Fruit fly (Drosophila melanogaster) whole organism, embryonic: Measurements from ENCODE around the gene UQCR-C1.

ENCODE experiments used
- Bteb2 ChIP-seq: fragments of 200-800 bp; sonication (Bioruptor generic); optimal IDR thresholded peaks from 2 replicates; lab custom pipeline; 2016; ENCODE audit warnings: missing biosample characterization, missing genetic modification characterization
- CG10366 ChIP-seq: fragments of 200-800 bp; sonication (Bioruptor generic); IDR thresholded peaks from 2 replicates; pipeline ENCODE4 v1.3.6; 2022; ENCODE audit warnings: missing biosample characterization, missing genetic modification characterization
- CG12659 ChIP-seq: fragments of 200-800 bp; sonication (Bioruptor generic); optimal IDR thresholded peaks from 3 replicates; lab custom pipeline; 2017; ENCODE audit warnings: mild to moderate bottlenecking, missing biosample characterization, missing genetic modification reagents, missing genetic modification characterization
- CG13624 ChIP-seq: fragments of 200-800 bp; sonication (Bioruptor generic); optimal IDR thresholded peaks from 2 replicates; lab custom pipeline; 2016; ENCODE audit warnings: missing biosample characterization, missing genetic modification characterization
- CG13775 ChIP-seq: fragments of 200-800 bp; sonication (Bioruptor generic); optimal IDR thresholded peaks from 3 replicates; lab custom pipeline; 2017; ENCODE audit warnings: missing biosample characterization, mild to moderate bottlenecking, missing genetic modification characterization
- CG14050 ChIP-seq: fragments of 200-800 bp; sonication (Bioruptor generic); IDR thresholded peaks from 3 replicates; pipeline ENCODE4 v1.3.6; 2022; ENCODE audit warnings: missing biosample characterization, missing genetic modification characterization
- CG15073 ChIP-seq: fragments of 200-800 bp; sonication (Bioruptor generic); optimal IDR thresholded peaks from 2 replicates; lab custom pipeline; 2016; ENCODE audit warnings: missing biosample characterization, missing genetic modification characterization
- CG1602 ChIP-seq: fragments of 200-800 bp; sonication (Bioruptor generic); optimal IDR thresholded peaks from 3 replicates; lab custom pipeline; 2016; ENCODE audit warnings: missing biosample characterization, missing genetic modification characterization
- CG17328 ChIP-seq: fragments of 200-800 bp; sonication (Bioruptor generic); IDR thresholded peaks from 2 replicates; pipeline ENCODE4 v1.3.6; 2022; ENCODE audit warnings: missing biosample characterization, missing genetic modification characterization
- CG17385 ChIP-seq: fragments of 200-800 bp; sonication (Bioruptor generic); optimal IDR thresholded peaks from 3 replicates; lab custom pipeline; 2018; ENCODE audit warnings: missing biosample characterization, mild to moderate bottlenecking, missing genetic modification characterization
- CG2120 ChIP-seq: fragments of 200-800 bp; sonication (Bioruptor generic); optimal IDR thresholded peaks from 3 replicates; lab custom pipeline; 2016; ENCODE audit warnings: missing biosample characterization, missing genetic modification characterization
- CG31224 ChIP-seq: fragments of 200-800 bp; sonication (Bioruptor generic); IDR thresholded peaks from 2 replicates; pipeline ENCODE4 v1.3.6; 2022; ENCODE audit warnings: missing biosample characterization, missing genetic modification characterization
- CG34422 ChIP-seq: fragments of 200-800 bp; sonication (Bioruptor generic); IDR thresholded peaks from 3 replicates; pipeline ENCODE4 v1.3.6; 2022; ENCODE audit warnings: missing biosample characterization, missing genetic modification characterization
- CG3847 ChIP-seq: fragments of 200-800 bp; sonication (Bioruptor generic); IDR thresholded peaks from 2 replicates; pipeline ENCODE4 v1.3.6; 2022; ENCODE audit warnings: missing biosample characterization, missing genetic modification characterization
- CG43689 ChIP-seq: fragments of 200-800 bp; sonication (Bioruptor generic); IDR thresholded peaks from 2 replicates; pipeline ENCODE4 v1.3.6; 2022; ENCODE audit warnings: missing biosample characterization, missing genetic modification characterization
- CG4404 ChIP-seq: fragments of 200-800 bp; sonication (Bioruptor generic); IDR thresholded peaks from 2 replicates; pipeline ENCODE4 v1.3.6; 2022; ENCODE audit warnings: missing biosample characterization, missing genetic modification characterization
- CG8388 ChIP-seq: fragments of 200-800 bp; sonication (Bioruptor generic); optimal IDR thresholded peaks from 2 replicates; lab custom pipeline; 2019; ENCODE audit warnings: missing biosample characterization, mild to moderate bottlenecking, missing genetic modification characterization, moderate library complexity
- CrebB ChIP-seq: fragments of 200-800 bp; sonication (Bioruptor generic); optimal IDR thresholded peaks from 3 replicates; lab custom pipeline; 2018; ENCODE audit warnings: missing biosample characterization, mild to moderate bottlenecking, missing genetic modification characterization
- Dll ChIP-seq: fragments of 200-800 bp; sonication (Bioruptor generic); IDR thresholded peaks from 4 replicates; pipeline ENCODE4 v1.3.6; 2022; ENCODE audit warnings: missing biosample characterization, missing genetic modification characterization; ENCODE audit not compliant: partially characterized antibody
- Fer2 ChIP-seq: fragments of 200-800 bp; sonication (Bioruptor generic); optimal IDR thresholded peaks from 2 replicates; lab custom pipeline; 2018; ENCODE audit warnings: missing biosample characterization, mild to moderate bottlenecking, missing genetic modification characterization, moderate library complexity
- Gug ChIP-seq: fragments of 200-800 bp; sonication (Bioruptor generic); IDR thresholded peaks from 4 replicates; pipeline ENCODE4 v1.3.6; 2022; ENCODE audit warnings: missing biosample characterization, missing genetic modification characterization
- HLH54F ChIP-seq: fragments of 200-800 bp; sonication (Bioruptor generic); optimal IDR thresholded peaks from 3 replicates; lab custom pipeline; 2016; ENCODE audit warnings: missing biosample characterization, missing genetic modification characterization
- Hmr ChIP-seq: fragments of 200-800 bp; sonication (Bioruptor generic); optimal IDR thresholded peaks from 3 replicates; lab custom pipeline; 2017; ENCODE audit warnings: mild to moderate bottlenecking, missing biosample characterization, missing genetic modification reagents, missing genetic modification characterization
- Hr39 ChIP-seq: fragments of >200 bp; optimal IDR thresholded peaks from 2 replicates; lab custom pipeline; 2017
- Lhr ChIP-seq: fragments of 200-800 bp; sonication (Bioruptor generic); optimal IDR thresholded peaks from 3 replicates; lab custom pipeline; 2017; ENCODE audit warnings: mild to moderate bottlenecking, missing biosample characterization, missing genetic modification reagents, missing genetic modification characterization
- Max ChIP-seq: fragments of 200-800 bp; sonication (Bioruptor generic); optimal IDR thresholded peaks from 2 replicates; lab custom pipeline; 2016; ENCODE audit warnings: missing biosample characterization, mild to moderate bottlenecking, missing genetic modification characterization
- Nf-YA ChIP-seq: fragments of 200-800 bp; sonication (Bioruptor generic); IDR thresholded peaks from 2 replicates; pipeline ENCODE4 v1.3.6; 2022; ENCODE audit warnings: missing biosample characterization, missing genetic modification characterization
- Oli ChIP-seq: fragments of 200-800 bp; sonication (Bioruptor generic); optimal IDR thresholded peaks from 2 replicates; lab custom pipeline; 2018; ENCODE audit warnings: missing biosample characterization, mild to moderate bottlenecking, missing genetic modification characterization, moderate library complexity
- Ptx1 ChIP-seq: fragments of 200-800 bp; sonication (Bioruptor generic); IDR thresholded peaks from 2 replicates; pipeline ENCODE4 v1.3.6; 2022; ENCODE audit warnings: missing biosample characterization, missing genetic modification characterization
- Rfx ChIP-seq: fragments of 200-800 bp; sonication (Bioruptor generic); IDR thresholded peaks from 2 replicates; pipeline ENCODE4 v1.3.6; 2022; ENCODE audit warnings: missing biosample characterization, missing genetic modification characterization
- Spps ChIP-seq: fragments of 200-800 bp; sonication (Bioruptor generic); optimal IDR thresholded peaks from 2 replicates; lab custom pipeline; 2018; ENCODE audit warnings: missing biosample characterization, mild to moderate bottlenecking, missing genetic modification characterization
- Ssrp ChIP-seq: fragments of 200-800 bp; sonication (Bioruptor generic); optimal IDR thresholded peaks from 2 replicates; lab custom pipeline; 2018; ENCODE audit warnings: missing biosample characterization, mild to moderate bottlenecking, missing genetic modification characterization, moderate library complexity
- Usf ChIP-seq: fragments of 200-800 bp; sonication (Bioruptor generic); optimal IDR thresholded peaks from 2 replicates; lab custom pipeline; 2017; ENCODE audit warnings: missing genotype, missing biosample characterization, missing genetic modification characterization
- al ChIP-seq: fragments of 200-800 bp; sonication (Bioruptor generic); IDR thresholded peaks from 2 replicates; pipeline ENCODE4 v1.3.6; 2022; ENCODE audit warnings: missing biosample characterization, missing genetic modification characterization
- ato ChIP-seq: fragments of 200-800 bp; sonication (Bioruptor generic); IDR thresholded peaks from 2 replicates; pipeline ENCODE4 v1.3.6; 2022; ENCODE audit warnings: missing biosample characterization, missing genetic modification characterization; ENCODE audit not compliant: partially characterized antibody
- bbx ChIP-seq: fragments of 200-800 bp; sonication (Bioruptor generic); IDR thresholded peaks from 2 replicates; pipeline ENCODE4 v1.3.6; 2022; ENCODE audit warnings: missing biosample characterization, missing genetic modification characterization; ENCODE audit not compliant: partially characterized antibody
- chinmo ChIP-seq: fragments of 200-800 bp; sonication (Bioruptor generic); IDR thresholded peaks from 4 replicates; pipeline ENCODE4 v1.3.6; 2022; ENCODE audit warnings: missing biosample characterization, missing genetic modification characterization; ENCODE audit not compliant: partially characterized antibody
- chn ChIP-seq: fragments of 200-800 bp; sonication (Bioruptor generic); optimal IDR thresholded peaks from 2 replicates; lab custom pipeline; 2016; ENCODE audit warnings: missing biosample characterization, missing genetic modification characterization
- crc ChIP-seq: fragments of 200-800 bp; sonication (Bioruptor generic); optimal IDR thresholded peaks from 2 replicates; lab custom pipeline; 2016; ENCODE audit warnings: missing biosample characterization, missing genetic modification characterization
- dimm ChIP-seq: fragments of 200-800 bp; sonication (Bioruptor generic); IDR thresholded peaks from 2 replicates; pipeline ENCODE4 v1.3.6; 2022; ENCODE audit warnings: missing biosample characterization, missing genetic modification characterization
- dmrt11E ChIP-seq: fragments of 200-800 bp; sonication (Bioruptor generic); optimal IDR thresholded peaks from 3 replicates; lab custom pipeline; 2018; ENCODE audit warnings: missing biosample characterization, mild to moderate bottlenecking, missing genetic modification characterization, moderate library complexity
- dmrt99B ChIP-seq: fragments of 200-800 bp; sonication (Bioruptor generic); optimal IDR thresholded peaks from 2 replicates; lab custom pipeline; 2018; ENCODE audit warnings: missing biosample characterization, mild to moderate bottlenecking, missing genetic modification characterization, moderate library complexity
- gro ChIP-seq: fragments of 200-800 bp; sonication (Bioruptor generic); optimal IDR thresholded peaks from 2 replicates; lab custom pipeline; 2016; ENCODE audit warnings: missing biosample characterization, missing genetic modification characterization
- pan ChIP-seq, 4 experiments: fragments of >200 bp in 3 of 4; fragments of 200-800 bp in 1 of 4; sonication (Bioruptor generic) in 1 of 4; optimal IDR thresholded peaks in 3 of 4; IDR thresholded peaks in 1 of 4; 2 replicates each; pipeline versions ENCODE4 v1.3.6 to Lab custom; 2017 to 2022; ENCODE audit warnings: missing biosample characterization in 2 of 4, missing genetic modification characterization in 2 of 4, mixed read lengths in 1 of 4
- row ChIP-seq: fragments of 200-800 bp; sonication (Bioruptor generic); IDR thresholded peaks from 3 replicates; pipeline ENCODE4 v1.3.6; 2022; ENCODE audit warnings: missing biosample characterization, missing genetic modification characterization
- sens ChIP-seq: fragments of 200-800 bp; sonication (Bioruptor generic); peaks from one replicate; lab custom pipeline; 2016; ENCODE audit warnings: missing biosample characterization, missing genetic modification characterization
- sisA ChIP-seq: fragments of 200-800 bp; sonication (Bioruptor generic); IDR thresholded peaks from 2 replicates; pipeline ENCODE4 v1.3.6; 2022; ENCODE audit warnings: missing biosample characterization, missing genetic modification characterization
- slou ChIP-seq: fragments of 200-800 bp; sonication (Bioruptor generic); optimal IDR thresholded peaks from 3 replicates; lab custom pipeline; 2016; ENCODE audit warnings: missing biosample characterization, missing genetic modification characterization
- vfl ChIP-seq: fragments of 200-800 bp; sonication (Bioruptor generic); optimal IDR thresholded peaks from 2 replicates; lab custom pipeline; 2016; ENCODE audit warnings: missing biosample characterization, missing genetic modification characterization
- zfh1 ChIP-seq: fragments of 200-800 bp; sonication (Bioruptor generic); IDR thresholded peaks from 3 replicates; pipeline ENCODE4 v1.3.6; 2022; ENCODE audit warnings: missing biosample characterization, missing genetic modification characterization

UQCR-C1 gene

DNA sequence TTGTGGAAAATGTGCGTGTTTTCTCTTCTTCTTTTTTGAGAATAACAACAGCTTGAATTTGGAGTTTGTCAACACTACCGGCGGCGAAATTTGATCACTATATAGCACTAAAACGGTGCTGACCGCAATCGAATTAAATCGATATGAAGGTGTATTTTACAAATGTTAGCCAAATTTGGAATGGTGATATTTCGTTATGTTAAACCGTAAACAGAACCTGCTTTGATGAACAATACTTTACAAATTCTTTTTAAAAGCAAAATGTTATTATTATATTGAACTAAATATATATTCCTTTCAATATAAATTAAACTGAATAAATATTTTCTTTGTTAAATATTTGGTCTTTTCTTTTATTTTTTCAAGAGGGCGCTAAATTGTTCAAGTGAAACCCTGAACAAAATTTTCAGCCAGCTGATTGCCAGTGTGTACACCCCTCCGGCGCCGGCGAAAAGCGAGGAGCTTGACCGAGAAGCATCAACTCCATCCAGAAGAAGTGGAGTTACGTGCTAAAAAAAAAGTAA, 4.0 kb upstream of the UQCR-C1 start, which contains the start of the genes Rrp6, CG33331 and CG33332 (continued):
- TF ChIP-seq al (GFP tag; lab: Robert Waterston, UW): peak; percentile 54
- no peak for TF ChIP-seq CG43689 (GFP tag; lab: Robert Waterston, UW)
- TF ChIP-seq CG31224 (GFP tag; lab: Robert Waterston, UW): peak; percentile 48; the same call in 1 of the 2 replicates
- TF ChIP-seq CG4404 (GFP tag; lab: Robert Waterston, UW): peak; percentile 55
- TF ChIP-seq Nf-YA (GFP tag; lab: Robert Waterston, UW): no peak
- peak; percentile 76 for TF ChIP-seq Fer2
- TF ChIP-seq row (GFP tag; lab: Robert Waterston, UW): peak; percentile 79
- TF ChIP-seq Gug: peak; percentile 40; the same call in 2 of the 4 replicates
- TF ChIP-seq crc: peak; percentile 21
- peak; percentile 61 for TF ChIP-seq vfl (GFP tag; lab: Kevin White, UChicago)
- peak; percentile 65 for TF ChIP-seq Max (GFP tag; lab: Kevin White, UChicago)
- TF ChIP-seq CrebB (tag; lab: Kevin White, UChicago): no peak
- TF ChIP-seq CG2120 (GFP tag; lab: Kevin White, UChicago): peak; percentile 86
- TF ChIP-seq sisA (GFP tag; lab: Robert Waterston, UW): 0 out of 2 replicates have a peak, but pooled peaks have one; percentile 18
- peak; percentile 80 for TF ChIP-seq Rfx (GFP tag; lab: Robert Waterston, UW)
- TF ChIP-seq CG34422 (GFP tag; lab: Robert Waterston, UW): 0 out of 3 replicates have a peak, but pooled peaks have one; percentile 57
- TF ChIP-seq CG8388: peak; percentile 31
- TF ChIP-seq Oli (tag; lab: Kevin White, UChicago): peak; percentile 45
- peak; percentile 90 for TF ChIP-seq CG12659 (GFP tag; lab: Kevin White, UChicago)
- TF ChIP-seq CG15073 (GFP tag; lab: Kevin White, UChicago): no peak
- peak; percentile 12 for TF ChIP-seq Lhr (GFP tag; lab: Kevin White, UChicago)
- TF ChIP-seq chn (GFP tag; lab: Kevin White, UChicago): peak; percentile 46
- TF ChIP-seq Hmr (GFP tag; lab: Kevin White, UChicago): no peak
- peak; percentile 12 for TF ChIP-seq Usf (GFP tag; lab: Kevin White, UChicago)
- TF ChIP-seq CG13775 (GFP tag; lab: Kevin White, UChicago): peak; percentile 68
- TF ChIP-seq CG1602: peak; percentile 63
- TF ChIP-seq CG10366 (GFP tag; lab: Robert Waterston, UW): peak; percentile 56
- TF ChIP-seq HLH54F (GFP tag; lab: Kevin White, UChicago): peak; percentile 74
- 0 out of 3 replicates have a peak, but pooled peaks have one; percentile 15 for TF ChIP-seq CG14050 (GFP tag; lab: Robert Waterston, UW)
- TF ChIP-seq ato: peak; percentile 8; the same call in 1 of the 2 replicates
- TF ChIP-seq dimm: no peak
- no peak for TF ChIP-seq dmrt99B (tag; lab: Kevin White, UChicago)
- peak; percentile 51 for TF ChIP-seq CG13624 (GFP tag; lab: Kevin White, UChicago)
- TF ChIP-seq CG17385 (GFP tag; lab: Kevin White, UChicago): peak; percentile 98
- no peak for TF ChIP-seq Spps
- TF ChIP-seq Dll (GFP tag; lab: Robert Waterston, UW): 0 out of 4 replicates have a peak, but pooled peaks have one; percentile 56
- peak; percentile 63 for TF ChIP-seq bbx
- peak; percentile 50 for TF ChIP-seq dmrt11E (tag; lab: Kevin White, UChicago)
- peak; percentile 37 for TF ChIP-seq gro (GFP tag; lab: Kevin White, UChicago)
- TF ChIP-seq Ptx1: peak; percentile 57
- TF ChIP-seq sens (GFP tag; lab: Kevin White, UChicago): peak; percentile 64
- TF ChIP-seq slou (GFP tag; lab: Kevin White, UChicago): peak; percentile 60
- peak; percentile 68 for TF ChIP-seq Ssrp (tag; lab: Kevin White, UChicago)
- 0 out of 4 replicates have a peak, but pooled peaks have one; percentile 52 for TF ChIP-seq chinmo (GFP tag; lab: Robert Waterston, UW)
- peak; percentile 80 for TF ChIP-seq CG3847 (GFP tag; lab: Robert Waterston, UW)
- TF ChIP-seq Bteb2 (GFP tag; lab: Kevin White, UChicago): peak; percentile 54
- TF ChIP-seq CG17328 (GFP tag; lab: Robert Waterston, UW): peak; percentile 29; the same call in 1 of the 2 replicates
- TF ChIP-seq zfh1: peak; percentile 47; the same call in 1 of the 3 replicates
- TF ChIP-seq Hr39 (lab: Kevin White, UChicago): no peak
- TF ChIP-seq pan (optimal IDR thresholded peaks at IDR 0.05; lab: Kevin White, UChicago): no peak
- peak in 1 of 2 experiments; percentile 56 for TF ChIP-seq pan (GFP tag; optimal IDR thresholded peaks at IDR 0.05 in 1 of 2, IDR thresholded peaks at IDR 0.05 in 1 of 2)
